Worm (Caenorhabditis elegans) whole organism, L2 larva: ENCODE data around the gene ptr-15.

Experiments
- C34F6.9 ChIP-seq: fragments of 150-350 bp; optimal IDR thresholded peaks from 2 replicates; lab custom pipeline; 2014; ENCODE audit warnings: missing biosample characterization, missing genetic modification characterization
- F13H6.1 ChIP-seq: sonication (generic microtip); optimal IDR thresholded peaks from 2 replicates; lab custom pipeline; 2016; ENCODE audit warnings: missing genetic modification characterization, missing compliant biosample characterization
- R02D3.7 ChIP-seq: fragments of 150-350 bp; optimal IDR thresholded peaks from 2 replicates; lab custom pipeline; 2014; ENCODE audit warnings: missing biosample characterization, missing genetic modification characterization
- Y55F3AM.14 ChIP-seq: fragments of 200-800 bp; sonication (Bioruptor generic); optimal IDR thresholded peaks from 2 replicates; lab custom pipeline; 2018; ENCODE audit warnings: mild to moderate bottlenecking, missing genetic modification characterization, missing compliant biosample characterization
- ZK546.5 ChIP-seq: sonication (generic microtip); optimal IDR thresholded peaks from 2 replicates; lab custom pipeline; 2017; ENCODE audit warnings: missing biosample characterization, missing genetic modification characterization
- blmp-1 ChIP-seq: sonication (generic microtip); optimal IDR thresholded peaks from 2 replicates; lab custom pipeline; 2017; ENCODE audit warnings: missing genetic modification characterization, mild to moderate bottlenecking, missing compliant biosample characterization, antibody characterized with exemption, moderate library complexity; ENCODE audit not compliant: insufficient read depth
- ceh-82 ChIP-seq: fragments of 150-350 bp; optimal IDR thresholded peaks from 2 replicates; lab custom pipeline; 2014; ENCODE audit warnings: missing biosample characterization, missing genetic modification characterization
- dmd-4 ChIP-seq: sonication (generic microtip); optimal IDR thresholded peaks from 2 replicates; lab custom pipeline; 2017; ENCODE audit warnings: missing biosample characterization, missing genetic modification characterization
- elt-1 ChIP-seq: fragments of 150-350 bp; optimal IDR thresholded peaks from 2 replicates; lab custom pipeline; 2014; ENCODE audit warnings: missing biosample characterization, missing genetic modification characterization
- elt-3 ChIP-seq: sonication (generic microtip); optimal IDR thresholded peaks from 2 replicates; lab custom pipeline; 2017; ENCODE audit warnings: missing biosample characterization, missing genetic modification characterization
- fos-1 ChIP-seq: fragments of 150-350 bp; optimal IDR thresholded peaks from 2 replicates; lab custom pipeline; 2014; ENCODE audit warnings: missing biosample characterization, missing genetic modification characterization
- gmeb-1 ChIP-seq: fragments of 150-350 bp; optimal IDR thresholded peaks from 2 replicates; lab custom pipeline; 2014; ENCODE audit warnings: missing biosample characterization, missing genetic modification characterization
- lin-11 ChIP-seq: fragments of 150-350 bp; sonication (generic microtip); optimal IDR thresholded peaks from 2 replicates; lab custom pipeline; 2014; ENCODE audit warnings: missing biosample characterization, missing genetic modification characterization, inconsistent platforms, mixed read lengths
- lin-13 ChIP-seq: fragments of 150-350 bp; optimal IDR thresholded peaks from 2 replicates; lab custom pipeline; 2014; ENCODE audit warnings: missing biosample characterization, missing genetic modification reagents, missing genetic modification characterization
- lin-39 ChIP-seq: fragments of 150-350 bp; optimal IDR thresholded peaks from 2 replicates; lab custom pipeline; 2014; ENCODE audit warnings: missing biosample characterization, missing genetic modification reagents, missing genetic modification characterization
- lsy-2 ChIP-seq, 2 experiments: fragments of 150-350 bp in 1 of 2; sonication (generic microtip) in 1 of 2; optimal IDR thresholded peaks; 2 replicates each; lab custom pipeline; 2014 to 2017; ENCODE audit warnings: missing biosample characterization in 2 of 2, missing genetic modification characterization in 2 of 2
- mab-5 ChIP-seq: fragments of 150-350 bp; optimal IDR thresholded peaks from 2 replicates; lab custom pipeline; 2014; ENCODE audit warnings: missing biosample characterization, missing genetic modification characterization
- mbf-1 ChIP-seq: sonication (generic microtip); optimal IDR thresholded peaks from 2 replicates; lab custom pipeline; 2017; ENCODE audit warnings: missing biosample characterization, missing genetic modification characterization
- nhr-12 ChIP-seq: fragments of 150-350 bp; optimal IDR thresholded peaks from 2 replicates; lab custom pipeline; 2014; ENCODE audit warnings: missing biosample characterization, missing genetic modification characterization
- nhr-129 ChIP-seq: fragments of 150-350 bp; optimal IDR thresholded peaks from 2 replicates; lab custom pipeline; 2014; ENCODE audit warnings: missing biosample characterization, missing genetic modification characterization
- nhr-23 ChIP-seq: fragments of 150-350 bp; optimal IDR thresholded peaks from 2 replicates; lab custom pipeline; 2014; ENCODE audit warnings: missing biosample characterization, missing genetic modification reagents, missing genetic modification characterization
- nhr-77 ChIP-seq: fragments of 150-350 bp; optimal IDR thresholded peaks from 2 replicates; lab custom pipeline; 2014; ENCODE audit warnings: missing biosample characterization, missing genetic modification characterization
- peb-1 ChIP-seq: fragments of 150-350 bp; optimal IDR thresholded peaks from 2 replicates; lab custom pipeline; 2014; ENCODE audit warnings: missing biosample characterization, missing genetic modification characterization
- sem-4 ChIP-seq: fragments of 150-350 bp; optimal IDR thresholded peaks from 2 replicates; lab custom pipeline; 2014; ENCODE audit warnings: missing biosample characterization, missing genetic modification reagents, missing genetic modification characterization
- skn-1 ChIP-seq: sonication (generic microtip); optimal IDR thresholded peaks from 2 replicates; lab custom pipeline; 2017; ENCODE audit warnings: missing biosample characterization, missing genetic modification characterization
- unc-62 ChIP-seq: fragments of 150-350 bp; optimal IDR thresholded peaks from 2 replicates; lab custom pipeline; 2014; ENCODE audit warnings: missing biosample characterization, missing genetic modification reagents, missing genetic modification characterization
- zag-1 ChIP-seq: fragments of 150-350 bp; optimal IDR thresholded peaks from 2 replicates; lab custom pipeline; 2014; ENCODE audit warnings: missing biosample characterization, missing genetic modification characterization
- ztf-1 ChIP-seq: fragments of 200-800 bp; sonication (Bioruptor generic); conservative IDR thresholded peaks from 2 replicates; pipeline ENCODE4 v1.3.6; 2022; ENCODE audit warnings: missing genetic modification characterization, missing compliant biosample characterization

ptr-15 gene

ce11 chrV:6928938-6929337 is 40.9 kb downstream of the ptr-15 start, which contains the start of gene unc-68:
Gene unc-68 (minus strand): TSS chrV:6929038.
- no peak for TF ChIP-seq C34F6.9 (tag; lab: Kevin White, UChicago)
- no peak for TF ChIP-seq lin-39
- no peak for TF ChIP-seq mbf-1 (tag; lab: Kevin White, UChicago)
- TF ChIP-seq elt-3 = no peak
- no peak for TF ChIP-seq lsy-2 (tag; optimal IDR thresholded peaks at IDR 0.05; lab: Kevin White, UChicago)
- no peak for TF ChIP-seq ztf-1 (GFP tag; lab: Robert Waterston, UW)
- TF ChIP-seq nhr-12 (tag; lab: Kevin White, UChicago) = no peak
- no peak for TF ChIP-seq lin-11
- no peak for TF ChIP-seq skn-1 (tag; lab: Kevin White, UChicago)
- no peak for TF ChIP-seq nhr-129 (tag; lab: Kevin White, UChicago)
- TF ChIP-seq mab-5 (tag; lab: Kevin White, UChicago) = no peak
- no peak for TF ChIP-seq zag-1 (tag; lab: Kevin White, UChicago)
- TF ChIP-seq unc-62 (GFP tag; lab: Kevin White, UChicago) = no peak

ce11 chrV:6926633-6927032 is 43.2 kb downstream of the ptr-15 start:
- TF ChIP-seq lin-39 (no peak), F13H6.1 (tag; lab: Kevin White, UChicago) (no peak), Y55F3AM.14 (GFP tag; lab: Kevin White, UChicago) (no peak), elt-1 (tag; lab: Kevin White, UChicago) (no peak), nhr-23 (no peak), ceh-82 (tag; lab: Kevin White, UChicago) (no peak), peb-1 (tag; lab: Kevin White, UChicago) (no peak), C34F6.9 (tag; lab: Kevin White, UChicago) (no peak), lin-11 (no peak), mab-5 (tag; lab: Kevin White, UChicago) (no peak), dmd-4 (no peak), R02D3.7 (no peak), blmp-1 (tag; lab: Kevin White, UChicago) (no peak), zag-1 (tag; lab: Kevin White, UChicago) (no peak)

ce11 chrV:6919251-6919650 is 50.5 kb downstream of the ptr-15 start:
- TF ChIP-seq mbf-1 (tag; lab: Kevin White, UChicago) (no peak), peb-1 (tag; lab: Kevin White, UChicago) (no peak), sem-4 (tag; lab: Kevin White, UChicago) (no peak), C34F6.9 (tag; lab: Kevin White, UChicago) (no peak), nhr-77 (no peak), fos-1 (tag; lab: Kevin White, UChicago) (no peak), mab-5 (tag; lab: Kevin White, UChicago) (no peak), ztf-1 (GFP tag; lab: Robert Waterston, UW) (no peak), lin-13 (GFP tag; lab: Kevin White, UChicago) (no peak)

- no peak for TF ChIP-seq lin-13 (GFP tag; lab: Kevin White, UChicago)
- TF ChIP-seq ZK546.5 = no peak
- TF ChIP-seq unc-62 (GFP tag; lab: Kevin White, UChicago) = no peak
- TF ChIP-seq F13H6.1 (tag; lab: Kevin White, UChicago) = no peak
- TF ChIP-seq elt-3 = no peak
- TF ChIP-seq nhr-23 = no peak
- no peak for TF ChIP-seq gmeb-1 (tag; lab: Kevin White, UChicago)
- TF ChIP-seq C34F6.9 (tag; lab: Kevin White, UChicago) = no peak
- no peak for TF ChIP-seq lsy-2 (tag; optimal IDR thresholded peaks at IDR 0.05; lab: Kevin White, UChicago)
- no peak for TF ChIP-seq Y55F3AM.14 (GFP tag; lab: Kevin White, UChicago)
- TF ChIP-seq elt-1 (tag; lab: Kevin White, UChicago) = no peak
- no peak for TF ChIP-seq blmp-1 (tag; lab: Kevin White, UChicago)
These were observed 52.5 kb downstream of the ptr-15 start for ce11 chrV:6917280-6917679.
